Worm (Caenorhabditis elegans) whole organism, L4 larva: ENCODE measurements around the gene hpr-17.

ENCODE experiments used
- F10B5.3 ChIP-seq: sonication (generic microtip); optimal IDR thresholded peaks from 2 replicates; lab custom pipeline; 2016; ENCODE audit warnings: mild to moderate bottlenecking, missing genetic modification characterization, missing compliant biosample characterization
- F26F4.8 ChIP-seq: fragments of 200-800 bp; sonication (Bioruptor generic); conservative IDR thresholded peaks from 2 replicates; pipeline ENCODE4 v1.3.6; 2022; ENCODE audit warnings: missing genetic modification characterization, missing compliant biosample characterization
- R02D3.7 ChIP-seq: fragments of 150-350 bp; sonication (generic microtip); optimal IDR thresholded peaks from 3 replicates; lab custom pipeline; 2014; ENCODE audit warnings: missing biosample characterization, missing genetic modification characterization
- T26A8.4 ChIP-seq: fragments of 200-800 bp; sonication (Bioruptor generic); IDR thresholded peaks from 2 replicates; pipeline ENCODE4 v1.3.6; 2022; ENCODE audit warnings: missing genetic modification characterization, missing compliant biosample characterization
- aha-1 ChIP-seq: fragments of 150-350 bp; peaks from one replicate; lab custom pipeline; 2014; ENCODE audit warnings: missing biosample characterization, missing genetic modification characterization
- attf-4 ChIP-seq: sonication (generic microtip); optimal IDR thresholded peaks from 3 replicates; lab custom pipeline; 2017; ENCODE audit warnings: missing biosample characterization, missing genetic modification characterization
- ceh-20 ChIP-seq: fragments of 200-800 bp; sonication (Bioruptor generic); IDR thresholded peaks from 2 replicates; pipeline ENCODE4 v1.3.6; 2022; ENCODE audit warnings: missing genetic modification reagents, missing genetic modification characterization, missing compliant biosample characterization
- ceh-28 ChIP-seq: fragments of 150-350 bp; optimal IDR thresholded peaks from 2 replicates; lab custom pipeline; 2014; ENCODE audit warnings: missing biosample characterization, missing genetic modification reagents, missing genetic modification characterization
- ceh-62 ChIP-seq: sonication (generic microtip); optimal IDR thresholded peaks from 2 replicates; lab custom pipeline; 2017; ENCODE audit warnings: missing biosample characterization, missing genetic modification characterization
- ctbp-1 ChIP-seq: fragments of 200-800 bp; sonication (Bioruptor generic); IDR thresholded peaks from 2 replicates; pipeline ENCODE4 v1.3.6; 2022; ENCODE audit warnings: missing genetic modification reagents, missing genetic modification characterization, missing compliant biosample characterization
- daf-16 ChIP-seq, 3 experiments: sonication (generic microtip); optimal IDR thresholded peaks; 2 replicates each; lab custom pipeline; 2016 to 2017; ENCODE audit warnings: missing genetic modification characterization in 3 of 3, missing genetic modification reagents in 3 of 3, mild to moderate bottlenecking in 2 of 3, missing compliant biosample characterization in 2 of 3, missing biosample characterization in 1 of 3, moderate library complexity in 1 of 3
- dmd-8 ChIP-seq: fragments of 200-800 bp; sonication (Bioruptor generic); IDR thresholded peaks from 2 replicates; pipeline ENCODE4 v1.3.6; 2022; ENCODE audit warnings: missing genetic modification characterization, missing compliant biosample characterization
- dpl-1 ChIP-seq: fragments of 150-350 bp; optimal IDR thresholded peaks from 2 replicates; lab custom pipeline; 2014; ENCODE audit warnings: missing biosample characterization, missing genetic modification reagents, missing genetic modification characterization
- duxl-1 ChIP-seq: sonication (generic microtip); optimal IDR thresholded peaks from 2 replicates; lab custom pipeline; 2016; ENCODE audit warnings: mild to moderate bottlenecking, missing genetic modification characterization, moderate library complexity, missing compliant biosample characterization; ENCODE audit not compliant: poor library complexity
- dve-1 ChIP-seq: sonication (generic microtip); optimal IDR thresholded peaks from 2 replicates; lab custom pipeline; 2017; ENCODE audit warnings: antibody characterized with exemption, mild to moderate bottlenecking, missing genetic modification characterization, missing compliant biosample characterization; ENCODE audit not compliant: insufficient read depth
- egl-43 ChIP-seq: fragments of 200-800 bp; sonication (Bioruptor generic); IDR thresholded peaks from 2 replicates; pipeline ENCODE4 v1.3.6; 2022; ENCODE audit warnings: missing genetic modification reagents, missing genetic modification characterization, missing compliant biosample characterization
- fkh-10 ChIP-seq: fragments of 150-350 bp; optimal IDR thresholded peaks from 2 replicates; lab custom pipeline; 2014; ENCODE audit warnings: missing biosample characterization, missing genetic modification reagents, missing genetic modification characterization
- hlh-30 ChIP-seq: sonication (generic microtip); optimal IDR thresholded peaks from 2 replicates; lab custom pipeline; 2017; ENCODE audit warnings: antibody characterized with exemption, mild to moderate bottlenecking, missing genetic modification characterization, missing compliant biosample characterization; ENCODE audit not compliant: insufficient read depth
- hmg-1.1 ChIP-seq: fragments of 200-800 bp; sonication (Bioruptor generic); IDR thresholded peaks from 2 replicates; pipeline ENCODE4 v1.3.6; 2022; ENCODE audit warnings: missing genetic modification reagents, missing genetic modification characterization, missing compliant biosample characterization
- jun-1 ChIP-seq: fragments of 150-350 bp; optimal IDR thresholded peaks from 2 replicates; lab custom pipeline; 2014; ENCODE audit warnings: missing biosample characterization, missing genetic modification reagents, missing genetic modification characterization
- lin-13 ChIP-seq: fragments of 150-350 bp; optimal IDR thresholded peaks from 2 replicates; lab custom pipeline; 2014; ENCODE audit warnings: missing biosample characterization, missing genetic modification reagents, missing genetic modification characterization
- lsy-2 ChIP-seq, 2 experiments: fragments of 150-350 bp in 1 of 2; sonication (generic microtip) in 1 of 2; optimal IDR thresholded peaks; 2 replicates each; lab custom pipeline; 2014 to 2017; ENCODE audit warnings: missing biosample characterization in 2 of 2, missing genetic modification characterization in 2 of 2
- mdl-1 ChIP-seq, 2 experiments: fragments of 150-350 bp in 1 of 2; sonication (generic microtip) in 1 of 2; optimal IDR thresholded peaks; 2 replicates each; lab custom pipeline; 2014 to 2017; ENCODE audit warnings: missing biosample characterization in 2 of 2, missing genetic modification characterization in 2 of 2
- mdt-29 ChIP-seq: fragments of 200-800 bp; sonication (Bioruptor generic); IDR thresholded peaks from 2 replicates; pipeline ENCODE4 v1.3.6; 2022; ENCODE audit warnings: missing genetic modification reagents, missing genetic modification characterization, missing compliant biosample characterization
- mep-1 ChIP-seq: fragments of 150-350 bp; sonication (generic microtip); optimal IDR thresholded peaks from 3 replicates; lab custom pipeline; 2014; ENCODE audit warnings: missing biosample characterization, missing genetic modification characterization
- mes-2 ChIP-seq: sonication (generic microtip); optimal IDR thresholded peaks from 2 replicates; lab custom pipeline; 2016; ENCODE audit warnings: missing genotype, mild to moderate bottlenecking, missing genetic modification characterization, missing compliant biosample characterization; ENCODE audit not compliant: poor library complexity, severe bottlenecking
- mxl-2 ChIP-seq: fragments of 200-800 bp; sonication (Bioruptor generic); conservative IDR thresholded peaks from 2 replicates; pipeline ENCODE4 v1.3.6; 2022; ENCODE audit warnings: missing genetic modification reagents, missing genetic modification characterization, missing compliant biosample characterization
- mxl-3 ChIP-seq: fragments of 200-800 bp; sonication (Bioruptor generic); optimal IDR thresholded peaks from 2 replicates; lab custom pipeline; 2018; ENCODE audit warnings: mild to moderate bottlenecking, missing genetic modification characterization, missing compliant biosample characterization
- nhr-102 ChIP-seq: sonication (generic microtip); optimal IDR thresholded peaks from 2 replicates; lab custom pipeline; 2016; ENCODE audit warnings: mild to moderate bottlenecking, missing genetic modification characterization, moderate library complexity, missing compliant biosample characterization
- nhr-11 ChIP-seq: fragments of 150-350 bp; optimal IDR thresholded peaks from 2 replicates; lab custom pipeline; 2014; ENCODE audit warnings: missing biosample characterization, missing genetic modification characterization
- nhr-111 ChIP-seq: fragments of 200-800 bp; sonication (Bioruptor generic); optimal IDR thresholded peaks from 2 replicates; lab custom pipeline; 2018; ENCODE audit warnings: mild to moderate bottlenecking, missing genetic modification characterization, missing compliant biosample characterization
- nhr-25 ChIP-seq: sonication (generic microtip); optimal IDR thresholded peaks from 2 replicates; lab custom pipeline; 2017; ENCODE audit warnings: missing genetic modification characterization, mild to moderate bottlenecking, missing compliant biosample characterization, antibody characterized with exemption, moderate library complexity, borderline replicate concordance; ENCODE audit not compliant: insufficient read depth
- nhr-28 ChIP-seq: fragments of 150-350 bp; optimal IDR thresholded peaks from 2 replicates; lab custom pipeline; 2014; ENCODE audit warnings: missing biosample characterization, missing genetic modification characterization
- nhr-42 ChIP-seq: fragments of 200-800 bp; sonication (Bioruptor generic); IDR thresholded peaks from 2 replicates; pipeline ENCODE4 v1.3.6; 2022; ENCODE audit warnings: missing genetic modification characterization, missing compliant biosample characterization
- nhr-48 ChIP-seq: sonication (generic microtip); optimal IDR thresholded peaks from 2 replicates; lab custom pipeline; 2016; ENCODE audit warnings: mild to moderate bottlenecking, missing genetic modification characterization, missing compliant biosample characterization
- nhr-76 ChIP-seq: fragments of 150-350 bp; optimal IDR thresholded peaks from 2 replicates; lab custom pipeline; 2014; ENCODE audit warnings: missing biosample characterization, missing genetic modification characterization
- pha-4 ChIP-seq, 2 experiments: fragments of 150-350 bp in 1 of 2; fragments of 200-800 bp in 1 of 2; sonication (Bioruptor generic) in 1 of 2; IDR thresholded peaks in 1 of 2; optimal IDR thresholded peaks in 1 of 2; 2 replicates each; pipeline versions ENCODE4 v1.3.6 to Lab custom; 2014 to 2022; ENCODE audit warnings: missing genetic modification characterization in 2 of 2, missing genetic modification reagents in 2 of 2, missing biosample characterization in 1 of 2, missing compliant biosample characterization in 1 of 2
- pqm-1 ChIP-seq: sonication (generic microtip); optimal IDR thresholded peaks from 2 replicates; lab custom pipeline; 2017; ENCODE audit warnings: missing biosample characterization, missing genetic modification characterization
- set-16 ChIP-seq: fragments of 200-800 bp; sonication (Bioruptor generic); IDR thresholded peaks from 2 replicates; pipeline ENCODE4 v1.3.6; 2022; ENCODE audit warnings: missing genetic modification reagents, missing genetic modification characterization, missing compliant biosample characterization
- snpc-4 ChIP-seq: fragments of 150-350 bp; optimal IDR thresholded peaks from 2 replicates; lab custom pipeline; 2014; ENCODE audit warnings: missing biosample characterization, missing genetic modification characterization
- unc-62 ChIP-seq, 3 experiments: fragments of 150-350 bp in 1 of 3; sonication (generic microtip); optimal IDR thresholded peaks in 2 of 3; peaks in 1 of 3; 1 replicate in 1 of 3; 2 replicates in 2 of 3; lab custom pipeline; 2014 to 2017; ENCODE audit warnings: missing biosample characterization in 3 of 3, missing genetic modification characterization in 3 of 3, missing genetic modification reagents in 3 of 3, missing genotype in 1 of 3
- vab-7 ChIP-seq: fragments of 200-800 bp; sonication (Bioruptor generic); IDR thresholded peaks from 2 replicates; pipeline ENCODE4 v1.3.6; 2022; ENCODE audit warnings: missing genetic modification reagents, missing genetic modification characterization, missing compliant biosample characterization
- zag-1 ChIP-seq: fragments of 150-350 bp; optimal IDR thresholded peaks from 2 replicates; lab custom pipeline; 2014; ENCODE audit warnings: missing biosample characterization, missing genetic modification characterization
- zfp-2 ChIP-seq: sonication (generic microtip); optimal IDR thresholded peaks from 2 replicates; lab custom pipeline; 2016; ENCODE audit warnings: mild to moderate bottlenecking, missing genetic modification characterization, missing compliant biosample characterization
- zfp-3 ChIP-seq: fragments of 200-800 bp; sonication (Bioruptor generic); conservative IDR thresholded peaks from 2 replicates; pipeline ENCODE4 v1.3.6; 2022; ENCODE audit warnings: missing genetic modification reagents, missing genetic modification characterization, missing compliant biosample characterization
- zip-11 ChIP-seq: fragments of 200-800 bp; sonication (Bioruptor generic); IDR thresholded peaks from 2 replicates; pipeline ENCODE4 v1.3.6; 2022; ENCODE audit warnings: missing genetic modification characterization, missing compliant biosample characterization

Gene hpr-17

ce11 chrII:13190412-13190811 is 33.6 kb upstream of the hpr-17 start (continued):
- TF ChIP-seq hlh-30 (peak; percentile 39), R02D3.7 (tag; lab: Kevin White, UChicago) (no peak), daf-16 (GFP tag; optimal IDR thresholded peaks at IDR 0.05; lab: Kevin White, UChicago) (no peak), daf-16 (tag; optimal IDR thresholded peaks at IDR 0.05; lab: Kevin White, UChicago) (peak; percentile 77), set-16 (GFP tag; lab: Robert Waterston, UW) (no peak), dmd-8 (no peak), mxl-2 (GFP tag; lab: Robert Waterston, UW) (no peak), attf-4 (no peak), ceh-20 (GFP tag; lab: Robert Waterston, UW) (no peak), dpl-1 (GFP tag; lab: Kevin White, UChicago) (no peak), vab-7 (GFP tag; lab: Robert Waterston, UW) (no peak), mdt-29 (GFP tag; lab: Robert Waterston, UW) (no peak), lsy-2 (tag; optimal IDR thresholded peaks at IDR 0.05; lab: Kevin White, UChicago) (peak in 1 of 2 experiments; percentile 18), aha-1 (tag; lab: Kevin White, UChicago) (no peak), pqm-1 (peak; percentile 20), zag-1 (no peak), nhr-111 (no peak), dve-1 (tag; lab: Kevin White, UChicago) (peak; percentile 27), mxl-3 (GFP tag; lab: Kevin White, UChicago) (no peak), nhr-102 (tag; lab: Kevin White, UChicago) (no peak), T26A8.4 (no peak), zip-11 (no peak), zfp-3 (GFP tag; lab: Robert Waterston, UW) (no peak), mes-2 (tag; lab: Kevin White, UChicago) (no peak), nhr-48 (tag; lab: Kevin White, UChicago) (no peak), egl-43 (GFP tag; lab: Robert Waterston, UW) (no peak), hmg-1.1 (no peak), nhr-42 (GFP tag; lab: Robert Waterston, UW) (no peak), fkh-10 (GFP tag; lab: Kevin White, UChicago) (no peak), F10B5.3 (tag; lab: Kevin White, UChicago) (no peak), nhr-28 (tag; lab: Kevin White, UChicago) (peak; percentile 84), ceh-62 (tag; lab: Kevin White, UChicago) (no peak), jun-1 (tag; lab: Kevin White, UChicago) (no peak)

ce11 chrII:13189363-13189762 is 32.5 kb upstream of the hpr-17 start:
- TF ChIP-seq nhr-48 (tag; lab: Kevin White, UChicago) (no peak), lsy-2 (tag; optimal IDR thresholded peaks at IDR 0.05; lab: Kevin White, UChicago) (peak in 1 of 2 experiments; percentile 25), duxl-1 (tag; lab: Kevin White, UChicago) (no peak), mdl-1 (tag; optimal IDR thresholded peaks at IDR 0.05; lab: Kevin White, UChicago) (peak in 1 of 2 experiments; percentile 65), zag-1 (no peak), ceh-28 (tag; lab: Kevin White, UChicago) (no peak), nhr-25 (peak; percentile 58), zfp-2 (tag; lab: Kevin White, UChicago) (no peak), lin-13 (no peak), mep-1 (tag; lab: Kevin White, UChicago) (peak; percentile 23), pha-4 (GFP tag; IDR thresholded peaks at IDR 0.05; lab: Robert Waterston, UW) (0 out of 2 replicates have a peak, but pooled peaks have one; percentile 13), pha-4 (tag; optimal IDR thresholded peaks at IDR 0.05; lab: Kevin White, UChicago) (no peak), ctbp-1 (GFP tag; lab: Robert Waterston, UW) (0 out of 2 replicates have a peak, but pooled peaks have one; percentile 35), dve-1 (tag; lab: Kevin White, UChicago) (no peak), mdt-29 (GFP tag; lab: Robert Waterston, UW) (no peak), vab-7 (GFP tag; lab: Robert Waterston, UW) (no peak), mxl-3 (GFP tag; lab: Kevin White, UChicago) (peak; percentile 90), hlh-30 (peak; percentile 3), unc-62 (GFP tag; optimal IDR thresholded peaks at IDR 0.05 in 1 of 2; lab: Kevin White, UChicago) (no peak), unc-62 (tag; optimal IDR thresholded peaks at IDR 0.05; lab: Kevin White, UChicago) (no peak), mes-2 (tag; lab: Kevin White, UChicago) (peak; percentile 31), nhr-76 (no peak), nhr-11 (peak; percentile 26), snpc-4 (tag; lab: Kevin White, UChicago) (no peak), T26A8.4 (no peak), nhr-28 (tag; lab: Kevin White, UChicago) (peak; percentile 42), F26F4.8 (GFP tag; lab: Robert Waterston, UW) (0 out of 2 replicates have a peak, but pooled peaks have one; percentile 2), daf-16 (GFP tag; optimal IDR thresholded peaks at IDR 0.05; lab: Kevin White, UChicago) (peak in 1 of 2 experiments; percentile 5), daf-16 (tag; optimal IDR thresholded peaks at IDR 0.05; lab: Kevin White, UChicago) (peak; percentile 72)
